Worm (Caenorhabditis elegans): Measurements from ENCODE around the gene K08B12.1.

The K08B12.1 gene

ce11 chrV:6230629-6231229 is 28.4 kb upstream of the K08B12.1 start:
- TF ChIP-seq mls-2 (tag; optimal IDR thresholded peaks at IDR 0.05) (peak; percentile 35), ceh-43 (GFP tag; optimal IDR thresholded peaks at IDR 0.05) (peak; percentile 69), nhr-2 (tag; optimal IDR thresholded peaks at IDR 0.05) (peak; percentile 15), M03D4.4 (tag; optimal IDR thresholded peaks at IDR 0.05) (no peak)

ce11 chrV:6231902-6232340 is 27.2 kb upstream of the K08B12.1 start:
- no peak for TF ChIP-seq ztf-11 (tag; optimal IDR thresholded peaks at IDR 0.05)
- TF ChIP-seq nhr-237 (tag; optimal IDR thresholded peaks at IDR 0.05): no peak
- no peak for TF ChIP-seq bed-3 (GFP tag; optimal IDR thresholded peaks at IDR 0.05)
- TF ChIP-seq lin-13 (tag; optimal IDR thresholded peaks at IDR 0.05): no peak

ce11 chrV:6232886-6233285 is 26.3 kb upstream of the K08B12.1 start:
- TF ChIP-seq pha-4 (tag; optimal IDR thresholded peaks at IDR 0.05) (no peak), lin-32 (GFP tag; optimal IDR thresholded peaks at IDR 0.05) (no peak), ces-1 (GFP tag; optimal IDR thresholded peaks at IDR 0.05) (peak; percentile 35), unc-120 (tag; optimal IDR thresholded peaks at IDR 0.05; ENCODE audit: poor library complexity, severe bottlenecking) (no peak), elt-1 (tag; optimal IDR thresholded peaks at IDR 0.05; ENCODE audit: borderline replicate concordance, insufficient read depth) (peak; percentile 87), ceh-83 (GFP tag; optimal IDR thresholded peaks at IDR 0.05) (no peak), elt-3 (tag; optimal IDR thresholded peaks at IDR 0.05) (no peak), mep-1 (tag; optimal IDR thresholded peaks at IDR 0.05) (no peak), ham-2 (GFP tag; optimal IDR thresholded peaks at IDR 0.05) (no peak), sem-2 (GFP tag; optimal IDR thresholded peaks at IDR 0.05) (no peak), unc-39 (tag; optimal IDR thresholded peaks at IDR 0.05) (no peak), lin-13 (tag; optimal IDR thresholded peaks at IDR 0.05) (no peak)

ce11 chrV:6233952-6234351 is 25.2 kb upstream of the K08B12.1 start:
- TF ChIP-seq nhr-2 (tag; optimal IDR thresholded peaks at IDR 0.05) (peak; percentile 95), cnd-1 (tag; optimal IDR thresholded peaks at IDR 0.05) (peak; percentile 19), ces-1 (GFP tag; optimal IDR thresholded peaks at IDR 0.05) (peak; percentile 46), mep-1 (tag; optimal IDR thresholded peaks at IDR 0.05) (no peak), mls-2 (tag; optimal IDR thresholded peaks at IDR 0.05) (no peak)

ce11 chrV:6234876-6235275 is 24.3 kb upstream of the K08B12.1 start, which contains the start of gene K08B12.3:
Gene K08B12.3, plus strand, starts transcription at chrV:6235176.
- TF ChIP-seq mep-1 (tag; optimal IDR thresholded peaks at IDR 0.05) (no peak), bed-3 (GFP tag; optimal IDR thresholded peaks at IDR 0.05) (no peak), nhr-28 (tag; optimal IDR thresholded peaks at IDR 0.05) (no peak), ceh-39 (tag; optimal IDR thresholded peaks at IDR 0.05) (no peak), tbx-8 (GFP tag; optimal IDR thresholded peaks at IDR 0.05) (no peak), elt-3 (tag; optimal IDR thresholded peaks at IDR 0.05) (no peak), unc-62 (GFP tag; optimal IDR thresholded peaks at IDR 0.05) (no peak), nhr-76 (tag; optimal IDR thresholded peaks at IDR 0.05) (no peak)

- TF ChIP-seq nhr-2 (tag; optimal IDR thresholded peaks at IDR 0.05): no peak
- TF ChIP-seq mls-2 (tag; optimal IDR thresholded peaks at IDR 0.05): no peak
- no peak for TF ChIP-seq nhr-28 (tag; optimal IDR thresholded peaks at IDR 0.05)
- no peak for TF ChIP-seq bed-3 (GFP tag; optimal IDR thresholded peaks at IDR 0.05)
- TF ChIP-seq hlh-1 (tag; optimal IDR thresholded peaks at IDR 0.05): no peak
- no peak for TF ChIP-seq unc-120 (tag; optimal IDR thresholded peaks at IDR 0.05; ENCODE audit: poor library complexity, severe bottlenecking)
- no peak for TF ChIP-seq nhr-12 (tag; optimal IDR thresholded peaks at IDR 0.05)
- TF ChIP-seq sptf-1 (tag; optimal IDR thresholded peaks at IDR 0.05): no peak
- no peak for TF ChIP-seq blmp-1 (tag; optimal IDR thresholded peaks at IDR 0.05)
- TF ChIP-seq ham-2 (GFP tag; optimal IDR thresholded peaks at IDR 0.05): no peak
- no peak for TF ChIP-seq nhr-76 (tag; optimal IDR thresholded peaks at IDR 0.05)
- TF ChIP-seq cnd-1 (tag; optimal IDR thresholded peaks at IDR 0.05): no peak
- TF ChIP-seq flh-1 (GFP tag; optimal IDR thresholded peaks at IDR 0.05): no peak
- TF ChIP-seq elt-1 (tag; optimal IDR thresholded peaks at IDR 0.05; ENCODE audit: borderline replicate concordance, insufficient read depth): no peak
- no peak for TF ChIP-seq M03D4.4 (tag; optimal IDR thresholded peaks at IDR 0.05)
- no peak for TF ChIP-seq ces-1 (GFP tag; optimal IDR thresholded peaks at IDR 0.05)
- TF ChIP-seq unc-39 (tag; optimal IDR thresholded peaks at IDR 0.05): no peak
- no peak for TF ChIP-seq ceh-83 (GFP tag; optimal IDR thresholded peaks at IDR 0.05)
- no peak for TF ChIP-seq unc-62 (GFP tag; optimal IDR thresholded peaks at IDR 0.05)
- no peak for TF ChIP-seq pha-4 (tag; optimal IDR thresholded peaks at IDR 0.05)
Observed at ce11 chrV:6238347-6238746, 20.8 kb upstream of the K08B12.1 start.
